Worm (Caenorhabditis elegans) whole organism, late embryonic: ENCODE results near the gene npr-2.

ENCODE experiments used
- F13H6.1 ChIP-seq: sonication (generic microtip); optimal IDR thresholded peaks from 2 replicates; lab custom pipeline; 2016; ENCODE audit warnings: missing genetic modification characterization, missing compliant biosample characterization
- K02D7.2 ChIP-seq: sonication (generic microtip); optimal IDR thresholded peaks from 2 replicates; lab custom pipeline; 2017; ENCODE audit warnings: mild to moderate bottlenecking, missing genetic modification characterization, missing compliant biosample characterization
- K09A11.1 ChIP-seq: sonication (generic microtip); optimal IDR thresholded peaks from 2 replicates; lab custom pipeline; 2017; ENCODE audit warnings: antibody characterized with exemption, mild to moderate bottlenecking, missing genetic modification characterization, missing compliant biosample characterization; ENCODE audit not compliant: insufficient read depth
- T23F11.4 ChIP-seq: fragments of 200-800 bp; sonication (Bioruptor generic); optimal IDR thresholded peaks from 2 replicates; lab custom pipeline; 2018; ENCODE audit warnings: mild to moderate bottlenecking, missing genetic modification characterization, missing compliant biosample characterization
- ahr-1 ChIP-seq: sonication (generic microtip); optimal IDR thresholded peaks from 2 replicates; lab custom pipeline; 2016; ENCODE audit warnings: missing genetic modification characterization, missing compliant biosample characterization
- ama-1 ChIP-seq: fragments of 150-350 bp; optimal IDR thresholded peaks from 2 replicates; lab custom pipeline; 2014
- ceh-22 ChIP-seq: sonication (generic microtip); optimal IDR thresholded peaks from 2 replicates; lab custom pipeline; 2017; ENCODE audit warnings: missing biosample characterization, missing genetic modification characterization
- ceh-24 ChIP-seq: sonication (generic microtip); optimal IDR thresholded peaks from 2 replicates; lab custom pipeline; 2016; ENCODE audit warnings: mild to moderate bottlenecking, missing genetic modification characterization, missing compliant biosample characterization
- che-1 ChIP-seq: sonication (generic microtip); optimal IDR thresholded peaks from 2 replicates; lab custom pipeline; 2016; ENCODE audit warnings: mild to moderate bottlenecking, missing genetic modification characterization, missing compliant biosample characterization
- dmd-4 ChIP-seq: sonication (generic microtip); optimal IDR thresholded peaks from 2 replicates; lab custom pipeline; 2016; ENCODE audit warnings: borderline replicate concordance, missing genetic modification characterization, missing compliant biosample characterization
- elt-4 ChIP-seq: sonication (generic microtip); optimal IDR thresholded peaks from 2 replicates; lab custom pipeline; 2016; ENCODE audit warnings: missing genetic modification characterization, missing compliant biosample characterization
- ets-4 ChIP-seq: sonication (generic microtip); optimal IDR thresholded peaks from 2 replicates; lab custom pipeline; 2016; ENCODE audit warnings: missing genetic modification characterization, missing compliant biosample characterization
- fax-1 ChIP-seq: sonication (generic microtip); optimal IDR thresholded peaks from 2 replicates; lab custom pipeline; 2016; ENCODE audit warnings: missing genotype, missing genetic modification characterization, missing compliant biosample characterization
- fkh-6 ChIP-seq: sonication (generic microtip); optimal IDR thresholded peaks from 2 replicates; lab custom pipeline; 2016; ENCODE audit warnings: missing genetic modification characterization, missing compliant biosample characterization
- gmeb-2 ChIP-seq: sonication (generic microtip); optimal IDR thresholded peaks from 2 replicates; lab custom pipeline; 2016; ENCODE audit warnings: missing genetic modification characterization, inconsistent platforms, missing compliant biosample characterization
- hlh-13 ChIP-seq: fragments of 200-800 bp; sonication (Bioruptor generic); optimal IDR thresholded peaks from 2 replicates; lab custom pipeline; 2018; ENCODE audit warnings: mild to moderate bottlenecking, missing genetic modification characterization, missing compliant biosample characterization
- hlh-30 ChIP-seq: sonication (generic microtip); optimal IDR thresholded peaks from 2 replicates; lab custom pipeline; 2017; ENCODE audit warnings: antibody characterized with exemption, missing genetic modification characterization, missing compliant biosample characterization; ENCODE audit not compliant: insufficient read depth
- madf-2 ChIP-seq: sonication (generic microtip); optimal IDR thresholded peaks from 2 replicates; lab custom pipeline; 2017; ENCODE audit warnings: missing genetic modification characterization, missing compliant biosample characterization
- nfya-1 ChIP-seq: sonication (generic microtip); optimal IDR thresholded peaks from 2 replicates; lab custom pipeline; 2017; ENCODE audit warnings: missing genetic modification characterization, mild to moderate bottlenecking, missing compliant biosample characterization, antibody characterized with exemption, moderate library complexity
- nhr-232 ChIP-seq: sonication (generic microtip); optimal IDR thresholded peaks from 2 replicates; lab custom pipeline; 2016; ENCODE audit warnings: missing genetic modification characterization, missing compliant biosample characterization
- npax-4 ChIP-seq: sonication (generic microtip); optimal IDR thresholded peaks from 2 replicates; lab custom pipeline; 2016; ENCODE audit warnings: missing genetic modification characterization, missing compliant biosample characterization
- pag-3 ChIP-seq: sonication (generic microtip); optimal IDR thresholded peaks from 2 replicates; lab custom pipeline; 2016; ENCODE audit warnings: missing compliant biosample characterization, missing genetic modification characterization, borderline replicate concordance
- pat-9 ChIP-seq: fragments of 200-800 bp; sonication (Bioruptor generic); optimal IDR thresholded peaks from 2 replicates; lab custom pipeline; 2018; ENCODE audit warnings: mild to moderate bottlenecking, missing genetic modification characterization, moderate library complexity, missing compliant biosample characterization
- pax-1 ChIP-seq: fragments of 150-350 bp; optimal IDR thresholded peaks from 2 replicates; lab custom pipeline; 2014; ENCODE audit warnings: missing biosample characterization, missing genetic modification characterization
- pha-4 ChIP-seq: fragments of 150-350 bp; optimal IDR thresholded peaks from 2 replicates; lab custom pipeline; 2018; ENCODE audit warnings: missing biosample characterization, missing genetic modification reagents, missing genetic modification characterization
- sox-4 ChIP-seq: sonication (generic microtip); optimal IDR thresholded peaks from 2 replicates; lab custom pipeline; 2017; ENCODE audit warnings: mild to moderate bottlenecking, missing genetic modification characterization, inconsistent platforms, missing compliant biosample characterization
- tbx-2 ChIP-seq: sonication (generic microtip); optimal IDR thresholded peaks from 2 replicates; lab custom pipeline; 2016; ENCODE audit warnings: missing genetic modification characterization, missing compliant biosample characterization
- tbx-7 ChIP-seq: sonication (generic microtip); optimal IDR thresholded peaks from 2 replicates; lab custom pipeline; 2016; ENCODE audit warnings: missing genotype, missing genetic modification characterization, missing compliant biosample characterization
- ttx-3 ChIP-seq: sonication (generic microtip); optimal IDR thresholded peaks from 2 replicates; lab custom pipeline; 2016; ENCODE audit warnings: missing genetic modification reagents, missing genetic modification characterization, missing compliant biosample characterization
- unc-3 ChIP-seq, 2 experiments: fragments of 200-800 bp in 1 of 2; sonication (Bioruptor generic) in 1 of 2; sonication (generic microtip) in 1 of 2; conservative IDR thresholded peaks in 1 of 2; optimal IDR thresholded peaks in 1 of 2; 2 replicates each; pipeline versions ENCODE4 v1.3.6 to Lab custom; 2016 to 2022; ENCODE audit warnings: missing compliant biosample characterization in 2 of 2, missing genetic modification characterization in 2 of 2, missing genetic modification reagents in 1 of 2
- unc-86 ChIP-seq: sonication (generic microtip); optimal IDR thresholded peaks from 2 replicates; lab custom pipeline; 2016; ENCODE audit warnings: missing genetic modification characterization, missing compliant biosample characterization
- zip-5 ChIP-seq: sonication (generic microtip); optimal IDR thresholded peaks from 2 replicates; lab custom pipeline; 2016; ENCODE audit warnings: missing genetic modification characterization, missing compliant biosample characterization
- ztf-16 ChIP-seq: sonication (generic microtip); optimal IDR thresholded peaks from 2 replicates; lab custom pipeline; 2017; ENCODE audit warnings: missing genetic modification characterization, missing compliant biosample characterization

npr-2 gene

ce11 chrIV:9563529-9564376 lies 16.2 kb downstream of the npr-2 start:
- TF ChIP-seq zip-5 (tag; lab: Kevin White, UChicago) (no peak), ttx-3 (tag; lab: Kevin White, UChicago) (no peak), F13H6.1 (tag; lab: Kevin White, UChicago) (no peak), elt-4 (tag; lab: Kevin White, UChicago) (peak; percentile 95), ets-4 (tag; lab: Kevin White, UChicago) (no peak), dmd-4 (peak; percentile 47), unc-3 (GFP tag; conservative IDR thresholded peaks at IDR 0.05; lab: Robert Waterston, UW) (no peak), unc-3 (tag; optimal IDR thresholded peaks at IDR 0.05; lab: Kevin White, UChicago) (no peak), tbx-7 (tag; lab: Kevin White, UChicago) (no peak), hlh-13 (no peak), ztf-16 (tag; lab: Kevin White, UChicago) (no peak), ceh-24 (tag; lab: Kevin White, UChicago) (no peak)
- TF ChIP-seq, all 69 proteins: peak for 2

- no peak for TF ChIP-seq ceh-22
These were observed 16.8 kb downstream of the npr-2 start, which contains the start of gene col-122 for ce11 chrIV:9563079-9563478. TSS of gene col-122 (plus strand) at chrIV:9563379.

ce11 chrIV:9545986-9546385 lies 33.9 kb downstream of the npr-2 start, which contains the start of gene T05A1.5:
TSS of gene T05A1.5 (plus strand) at chrIV:9546286.
- no peak for TF ChIP-seq pax-1 (tag; lab: Kevin White, UChicago)
- TF ChIP-seq pag-3 (tag; lab: Kevin White, UChicago) = no peak
- TF ChIP-seq sox-4 = no peak
- no peak for TF ChIP-seq hlh-30 (tag; lab: Kevin White, UChicago)
- no peak for TF ChIP-seq pha-4 (tag; lab: Kevin White, UChicago)
- no peak for TF ChIP-seq ceh-24 (tag; lab: Kevin White, UChicago)
- TF ChIP-seq nhr-232 (tag; lab: Kevin White, UChicago) = no peak
- TF ChIP-seq zip-5 (tag; lab: Kevin White, UChicago) = no peak
- no peak for TF ChIP-seq npax-4 (tag; lab: Kevin White, UChicago)
- TF ChIP-seq fkh-6 (tag; lab: Kevin White, UChicago) = no peak
- no peak for TF ChIP-seq pat-9
- no peak for TF ChIP-seq K09A11.1 (tag; lab: Kevin White, UChicago)
- TF ChIP-seq tbx-2 = no peak
- TF ChIP-seq T23F11.4 = no peak
- TF ChIP-seq ztf-16 (tag; lab: Kevin White, UChicago) = no peak
- no peak for TF ChIP-seq gmeb-2 (tag; lab: Kevin White, UChicago)
- TF ChIP-seq unc-86 (tag; lab: Kevin White, UChicago) = no peak
- TF ChIP-seq che-1 (tag; lab: Kevin White, UChicago) = no peak
- no peak for TF ChIP-seq K02D7.2 (tag; lab: Kevin White, UChicago)
- no peak for TF ChIP-seq fax-1 (tag; lab: Kevin White, UChicago)

- TF ChIP-seq ztf-16 (tag; lab: Kevin White, UChicago) (no peak), nfya-1 (no peak), ahr-1 (tag; lab: Kevin White, UChicago) (no peak), ama-1 (no peak), ceh-22 (no peak), sox-4 (no peak), madf-2 (tag; lab: Kevin White, UChicago) (no peak), ets-4 (tag; lab: Kevin White, UChicago) (no peak), fax-1 (tag; lab: Kevin White, UChicago) (no peak), che-1 (tag; lab: Kevin White, UChicago) (no peak), T23F11.4 (no peak)
These were observed 39.5 kb downstream of the npr-2 start, which contains the start of gene fbl-1 for ce11 chrIV:9540342-9540856. TSS of gene fbl-1 (plus strand) at chrIV:9540806.
